Fruit fly (Drosophila melanogaster): ENCODE results near the gene Eig71Ef.

Gene Eig71Ef

dm6 chr3L:15625676-15626414, 31.3 kb downstream of the Eig71Ef start (continued):
- peak; percentile 70 for TF ChIP-seq CG2202 (tag; optimal IDR thresholded peaks at IDR 0.05)
- TF ChIP-seq al (GFP tag; IDR thresholded peaks at IDR 0.05) = peak; percentile 88
- TF ChIP-seq Dek (tag; optimal IDR thresholded peaks at IDR 0.05) = peak; percentile 92
- TF ChIP-seq pum (GFP tag; optimal IDR thresholded peaks at IDR 0.05) = peak; percentile 2
- TF ChIP-seq CG15269 (tag; optimal IDR thresholded peaks at IDR 0.05) = peak; percentile 92
- TF ChIP-seq salm (tag; optimal IDR thresholded peaks at IDR 0.05) = peak; percentile 90
- TF ChIP-seq CG6175 (GFP tag; IDR thresholded peaks at IDR 0.05) = no peak
- TF ChIP-seq HmgZ (tag; optimal IDR thresholded peaks at IDR 0.05) = peak; percentile 58
- TF ChIP-seq dati (GFP tag; IDR thresholded peaks at IDR 0.05) = no peak
- TF ChIP-seq vvl (GFP tag; IDR thresholded peaks at IDR 0.05) = peak; percentile 84
- TF ChIP-seq sisA (GFP tag; IDR thresholded peaks at IDR 0.05) = peak; percentile 85
- TF ChIP-seq odd (GFP tag; optimal IDR thresholded peaks at IDR 0.05) = peak; percentile 84
- TF ChIP-seq mirr (GFP tag; optimal IDR thresholded peaks at IDR 0.05) = peak; percentile 11
- TF ChIP-seq CG11085 (GFP tag; IDR thresholded peaks at IDR 0.05) = peak; percentile 55; the same call in 1 of the 2 replicates
- no peak for TF ChIP-seq NC2α (GFP tag; optimal IDR thresholded peaks at IDR 0.05)
- no peak for TF ChIP-seq Scr (GFP tag; IDR thresholded peaks at IDR 0.05; ENCODE audit: partially characterized antibody)
- TF ChIP-seq Drgx (GFP tag; IDR thresholded peaks at IDR 0.05) = peak; percentile 90
- TF ChIP-seq TFAM (GFP tag; optimal IDR thresholded peaks at IDR 0.05) = peak; percentile 42
- TF ChIP-seq Meics (GFP tag; optimal IDR thresholded peaks at IDR 0.05) = peak; percentile 90
- TF ChIP-seq scrt (GFP tag; optimal IDR thresholded peaks at IDR 0.05) = peak; percentile 78
- peak; percentile 91 for TF ChIP-seq wor (GFP tag; IDR thresholded peaks at IDR 0.05)
- TF ChIP-seq gcm (GFP tag; optimal IDR thresholded peaks at IDR 0.05) = peak; percentile 91
- TF ChIP-seq CG30431 (GFP tag; optimal IDR thresholded peaks at IDR 0.05) = peak; percentile 75
- TF ChIP-seq hth (optimal IDR thresholded peaks at IDR 0.05) = no peak
- TF ChIP-seq CG12391 (tag; optimal IDR thresholded peaks at IDR 0.05) = peak; percentile 93
- peak; percentile 82 for TF ChIP-seq ewg (GFP tag; optimal IDR thresholded peaks at IDR 0.05)
- peak; percentile 39 for TF ChIP-seq Ets65A (GFP tag)
- 0 out of 2 replicates have a peak, but pooled peaks have one; percentile 16 for TF ChIP-seq CG5953 (GFP tag; IDR thresholded peaks at IDR 0.05)
- TF ChIP-seq CG7963 (GFP tag; IDR thresholded peaks at IDR 0.05; ENCODE audit: partially characterized antibody) = no peak
- TF ChIP-seq CG34376 (GFP tag; optimal IDR thresholded peaks at IDR 0.05) = no peak
- TF ChIP-seq CG12155 (GFP tag; optimal IDR thresholded peaks at IDR 0.05) = peak; percentile 75
- peak; percentile 68 for TF ChIP-seq CG18764 (GFP tag; optimal IDR thresholded peaks at IDR 0.05)
- TF ChIP-seq CG10543 (GFP tag; optimal IDR thresholded peaks at IDR 0.05) = peak; percentile 57
- TF ChIP-seq Mrtf (GFP tag; IDR thresholded peaks at IDR 0.05) = peak; percentile 66; the same call in 1 of the 3 replicates
- TF ChIP-seq zen2 (GFP tag; IDR thresholded peaks at IDR 0.05; ENCODE audit: partially characterized antibody) = no peak
- peak; percentile 31; the same call in 1 of the 2 replicates for TF ChIP-seq Taf1 (GFP tag; IDR thresholded peaks at IDR 0.05)
- TF ChIP-seq ac (GFP tag; optimal IDR thresholded peaks at IDR 0.05) = no peak
- no peak for TF ChIP-seq chn (GFP tag; optimal IDR thresholded peaks at IDR 0.05)
- no peak for TF ChIP-seq CG13123 (GFP tag; optimal IDR thresholded peaks at IDR 0.05)
- peak; percentile 89 for TF ChIP-seq Dp (GFP tag; optimal IDR thresholded peaks at IDR 0.05)
- peak; percentile 44; the same call in 1 of the 2 replicates for TF ChIP-seq CG11696 (GFP tag; IDR thresholded peaks at IDR 0.05)
- peak; percentile 86 for TF ChIP-seq HHEX (GFP tag; optimal IDR thresholded peaks at IDR 0.05)
- no peak; the same call in 2 of the 3 replicates for TF ChIP-seq CG11456 (GFP tag; IDR thresholded peaks at IDR 0.05)
- TF ChIP-seq Myb (GFP tag; optimal IDR thresholded peaks at IDR 0.05) = peak; percentile 16
- no peak for TF ChIP-seq bbx (GFP tag; IDR thresholded peaks at IDR 0.05; ENCODE audit: partially characterized antibody)
- peak; percentile 94 for TF ChIP-seq CG13424 (tag; optimal IDR thresholded peaks at IDR 0.05)
- TF ChIP-seq Doc2 (GFP tag; IDR thresholded peaks at IDR 0.05) = no peak
- peak; percentile 84 for TF ChIP-seq CG7357 (GFP tag; IDR thresholded peaks at IDR 0.05)
- peak; percentile 83 for TF ChIP-seq E2f1 (GFP tag; IDR thresholded peaks at IDR 0.05)
- peak; percentile 97 for TF ChIP-seq phol (tag; optimal IDR thresholded peaks at IDR 0.05)

Measured in whole organism, embryonic.